Fruit fly (Drosophila melanogaster) whole organism, adult: Measurements from ENCODE around the gene P5CDh2.

Experiments used
- CG11617 ChIP-seq: fragments of 200-800 bp; sonication (Bioruptor generic); optimal IDR thresholded peaks from 2 replicates; lab custom pipeline; 2017; ENCODE audit warnings: mild to moderate bottlenecking, missing biosample characterization, missing genetic modification reagents, missing genetic modification characterization
- CG12768 ChIP-seq: fragments of 200-800 bp; sonication (Bioruptor generic); optimal IDR thresholded peaks from 2 replicates; lab custom pipeline; 2017; ENCODE audit warnings: missing biosample characterization, missing genetic modification characterization, mild to moderate bottlenecking, moderate library complexity, missing genetic modification reagents
- CG14711 ChIP-seq: fragments of 200-800 bp; sonication (Bioruptor generic); optimal IDR thresholded peaks from 2 replicates; lab custom pipeline; 2018; ENCODE audit warnings: missing biosample characterization, mild to moderate bottlenecking, missing genetic modification characterization, moderate library complexity
- CG1620 ChIP-seq: fragments of 200-800 bp; sonication (Bioruptor generic); optimal IDR thresholded peaks from 2 replicates; lab custom pipeline; 2016; ENCODE audit warnings: missing biosample characterization, missing genetic modification characterization
- CG33017 ChIP-seq: fragments of 200-800 bp; sonication (Bioruptor generic); optimal IDR thresholded peaks from 2 replicates; lab custom pipeline; 2018; ENCODE audit warnings: missing biosample characterization, mild to moderate bottlenecking, missing genetic modification characterization, moderate library complexity
- CG5204 ChIP-seq: fragments of 200-800 bp; sonication (Bioruptor generic); optimal IDR thresholded peaks from 2 replicates; lab custom pipeline; 2016; ENCODE audit warnings: missing biosample characterization, missing genetic modification characterization
- CG7045 ChIP-seq: fragments of 200-800 bp; sonication (Bioruptor generic); optimal IDR thresholded peaks from 2 replicates; lab custom pipeline; 2017; ENCODE audit warnings: missing biosample characterization, mild to moderate bottlenecking, missing genetic modification characterization
- CG7101 ChIP-seq: fragments of 200-800 bp; sonication (Bioruptor generic); optimal IDR thresholded peaks from 2 replicates; lab custom pipeline; 2018; ENCODE audit warnings: missing biosample characterization, mild to moderate bottlenecking, missing genetic modification characterization, moderate library complexity
- Clk ChIP-seq: fragments of 200-800 bp; sonication (Bioruptor generic); optimal IDR thresholded peaks from 2 replicates; lab custom pipeline; 2017; ENCODE audit warnings: missing biosample characterization, missing genetic modification characterization
- Crg-1 ChIP-seq: fragments of 200-800 bp; sonication (Bioruptor generic); optimal IDR thresholded peaks from 2 replicates; lab custom pipeline; 2016; ENCODE audit warnings: missing biosample characterization, missing genetic modification characterization
- Hr96 ChIP-seq: fragments of 200-800 bp; sonication (Bioruptor generic); optimal IDR thresholded peaks from 2 replicates; lab custom pipeline; 2016; ENCODE audit warnings: missing biosample characterization, missing genetic modification characterization
- Mnt ChIP-seq: fragments of 200-800 bp; sonication (Bioruptor generic); optimal IDR thresholded peaks from 2 replicates; lab custom pipeline; 2016; ENCODE audit warnings: missing biosample characterization, mild to moderate bottlenecking, missing genetic modification characterization
- bab1 ChIP-seq: fragments of 200-800 bp; sonication (Bioruptor generic); optimal IDR thresholded peaks from 3 replicates; lab custom pipeline; 2019; ENCODE audit warnings: missing biosample characterization, mild to moderate bottlenecking, missing genetic modification characterization, moderate library complexity
- cic ChIP-seq: fragments of 200-800 bp; sonication (Bioruptor generic); optimal IDR thresholded peaks from 2 replicates; lab custom pipeline; 2017; ENCODE audit warnings: missing biosample characterization, mild to moderate bottlenecking, missing genetic modification characterization, moderate library complexity
- cnc ChIP-seq, 2 experiments: fragments of >200 bp; optimal IDR thresholded peaks; 2 replicates each; lab custom pipeline; 2017
- kay ChIP-seq: fragments of 200-800 bp; sonication (Bioruptor generic); peaks from one replicate; lab custom pipeline; 2016; ENCODE audit warnings: missing biosample characterization, missing genetic modification characterization, borderline replicate concordance
- ovo ChIP-seq: fragments of 200-800 bp; sonication (Bioruptor generic); optimal IDR thresholded peaks from 2 replicates; lab custom pipeline; 2016; ENCODE audit warnings: missing biosample characterization, missing genetic modification characterization
- pad ChIP-seq: fragments of 200-800 bp; sonication (Bioruptor generic); optimal IDR thresholded peaks from 3 replicates; lab custom pipeline; 2017; ENCODE audit warnings: missing biosample characterization, missing genetic modification characterization, mild to moderate bottlenecking, moderate library complexity, missing genetic modification reagents
- tj ChIP-seq: fragments of 200-800 bp; sonication (Bioruptor generic); optimal IDR thresholded peaks from 3 replicates; lab custom pipeline; 2017; ENCODE audit warnings: missing biosample characterization, mild to moderate bottlenecking, missing genetic modification characterization, moderate library complexity
- toe ChIP-seq: fragments of 200-800 bp; sonication (Bioruptor generic); optimal IDR thresholded peaks from 2 replicates; lab custom pipeline; 2016; ENCODE audit warnings: missing biosample characterization, missing genetic modification characterization

P5CDh2 gene

dm6 chr3R:21855469-21855826 is 22.3 kb upstream of the P5CDh2 start:
- TF ChIP-seq ovo (GFP tag; lab: Kevin White, UChicago), result no peak
- no peak for TF ChIP-seq CG11617 (GFP tag; lab: Kevin White, UChicago)
- TF ChIP-seq CG7101 (tag; lab: Kevin White, UChicago), result no peak
- TF ChIP-seq CG5204, result no peak

dm6 chr3R:21856098-21856872 is 21.5 kb upstream of the P5CDh2 start, which contains the start of gene glec:
Gene glec, minus strand, starts transcription at chr3R:21856266.
- peak; percentile 47 for TF ChIP-seq CG33017 (tag; lab: Kevin White, UChicago)
- no peak for TF ChIP-seq cnc (optimal IDR thresholded peaks at IDR 0.05; lab: Kevin White, UChicago)
- peak; percentile 86 for TF ChIP-seq kay (GFP tag; lab: Kevin White, UChicago)
- TF ChIP-seq CG14711 (tag; lab: Kevin White, UChicago), result peak; percentile 2
- TF ChIP-seq Crg-1 (GFP tag; lab: Kevin White, UChicago), result no peak
- peak; percentile 13 for TF ChIP-seq CG7101 (tag; lab: Kevin White, UChicago)
- peak; percentile 55 for TF ChIP-seq toe (GFP tag; lab: Kevin White, UChicago)
- TF ChIP-seq CG11617 (GFP tag; lab: Kevin White, UChicago), result peak; percentile 50
- peak; percentile 42 for TF ChIP-seq cic (GFP tag; lab: Kevin White, UChicago)
- peak; percentile 28 for TF ChIP-seq ovo (GFP tag; lab: Kevin White, UChicago)
- TF ChIP-seq Mnt (GFP tag; lab: Kevin White, UChicago), result peak; percentile 49
- peak; percentile 68 for TF ChIP-seq CG5204
- no peak for TF ChIP-seq Clk (GFP tag; lab: Kevin White, UChicago)
- TF ChIP-seq Hr96 (GFP tag; lab: Kevin White, UChicago), result peak; percentile 54
- TF ChIP-seq CG12768, result peak; percentile 1
- TF ChIP-seq CG1620 (GFP tag; lab: Kevin White, UChicago), result peak; percentile 59
- peak; percentile 47 for TF ChIP-seq tj
- peak; percentile 49 for TF ChIP-seq bab1
- TF ChIP-seq pad (GFP tag; lab: Kevin White, UChicago), result no peak
- no peak for TF ChIP-seq CG7045

dm6 chr3R:21856873-21857243 is 20.9 kb upstream of the P5CDh2 start:
- TF ChIP-seq CG12768, result no peak
- no peak for TF ChIP-seq ovo (GFP tag; lab: Kevin White, UChicago)
- peak; percentile 13 for TF ChIP-seq Crg-1 (GFP tag; lab: Kevin White, UChicago)
- TF ChIP-seq bab1, result no peak
- peak; percentile 2 for TF ChIP-seq CG7045

dm6 chr3R:21857509-21857908 is 20.2 kb upstream of the P5CDh2 start:
- no peak for TF ChIP-seq bab1
- no peak for TF ChIP-seq CG33017 (tag; lab: Kevin White, UChicago)
- TF ChIP-seq CG14711 (tag; lab: Kevin White, UChicago), result no peak
- TF ChIP-seq Crg-1 (GFP tag; lab: Kevin White, UChicago), result no peak
- no peak for TF ChIP-seq CG12768
- no peak for TF ChIP-seq pad (GFP tag; lab: Kevin White, UChicago)
- TF ChIP-seq ovo (GFP tag; lab: Kevin White, UChicago), result no peak
- no peak for TF ChIP-seq Clk (GFP tag; lab: Kevin White, UChicago)
- no peak for TF ChIP-seq tj
- no peak for TF ChIP-seq cic (GFP tag; lab: Kevin White, UChicago)
- no peak for TF ChIP-seq Mnt (GFP tag; lab: Kevin White, UChicago)
- no peak for TF ChIP-seq toe (GFP tag; lab: Kevin White, UChicago)
- TF ChIP-seq CG5204, result no peak
- no peak for TF ChIP-seq kay (GFP tag; lab: Kevin White, UChicago)
- no peak for TF ChIP-seq CG1620 (GFP tag; lab: Kevin White, UChicago)
- TF ChIP-seq CG7045, result no peak
- no peak for TF ChIP-seq CG11617 (GFP tag; lab: Kevin White, UChicago)
- TF ChIP-seq CG7101 (tag; lab: Kevin White, UChicago), result no peak
- no peak for TF ChIP-seq Hr96 (GFP tag; lab: Kevin White, UChicago)

dm6 chr3R:21858290-21858875 is 19.4 kb upstream of the P5CDh2 start:
- TF ChIP-seq CG11617 (GFP tag; lab: Kevin White, UChicago) (no peak), Crg-1 (GFP tag; lab: Kevin White, UChicago) (no peak), CG7045 (no peak), tj (peak; percentile 34), pad (GFP tag; lab: Kevin White, UChicago) (no peak), CG12768 (no peak), cnc (optimal IDR thresholded peaks at IDR 0.05; lab: Kevin White, UChicago) (no peak)

- no peak for TF ChIP-seq CG7045
- TF ChIP-seq kay (GFP tag; lab: Kevin White, UChicago), result peak; percentile 33
- TF ChIP-seq tj, result no peak
- TF ChIP-seq CG33017 (tag; lab: Kevin White, UChicago), result no peak
- no peak for TF ChIP-seq CG7101 (tag; lab: Kevin White, UChicago)
- no peak for TF ChIP-seq CG11617 (GFP tag; lab: Kevin White, UChicago)
Measured at dm6 chr3R:21859509-21859908, 18.2 kb upstream of the P5CDh2 start.
